Worm (Caenorhabditis elegans): Measurements from ENCODE around the gene pitr-4.

- TF ChIP-seq mep-1 (tag; optimal IDR thresholded peaks at IDR 0.05) (no peak), unc-39 (tag; optimal IDR thresholded peaks at IDR 0.05) (no peak), pha-4 (tag; optimal IDR thresholded peaks at IDR 0.05) (no peak), lin-13 (tag; optimal IDR thresholded peaks at IDR 0.05) (no peak), lsy-2 (tag; optimal IDR thresholded peaks at IDR 0.05) (no peak), unc-62 (GFP tag; optimal IDR thresholded peaks at IDR 0.05) (no peak), ceh-43 (GFP tag; optimal IDR thresholded peaks at IDR 0.05) (no peak), ztf-11 (tag; optimal IDR thresholded peaks at IDR 0.05) (no peak), blmp-1 (tag; optimal IDR thresholded peaks at IDR 0.05) (no peak), elt-3 (tag; optimal IDR thresholded peaks at IDR 0.05) (no peak), hlh-1 (tag; optimal IDR thresholded peaks at IDR 0.05) (no peak), ceh-83 (GFP tag; optimal IDR thresholded peaks at IDR 0.05) (no peak), nhr-76 (tag; optimal IDR thresholded peaks at IDR 0.05) (no peak), snpc-4 (tag; optimal IDR thresholded peaks at IDR 0.05) (no peak)
Measured at ce11 chrV:9621437-9621836, 40.0 kb downstream of the pitr-4 start.
